Worm (Caenorhabditis elegans) whole organism, L4/young adult: Measurements from ENCODE around the gene dhs-20.

Experiments
- dao-5 ChIP-seq: sonication (generic microtip); optimal IDR thresholded peaks from 2 replicates; lab custom pipeline; 2016; ENCODE audit warnings: missing genotype, missing genetic modification characterization, moderate library complexity, missing compliant biosample characterization
- him-1 ChIP-seq: sonication (generic microtip); optimal IDR thresholded peaks from 2 replicates; lab custom pipeline; 2016; ENCODE audit warnings: missing genotype, missing genetic modification reagents, missing genetic modification characterization, missing compliant biosample characterization

DNA sequence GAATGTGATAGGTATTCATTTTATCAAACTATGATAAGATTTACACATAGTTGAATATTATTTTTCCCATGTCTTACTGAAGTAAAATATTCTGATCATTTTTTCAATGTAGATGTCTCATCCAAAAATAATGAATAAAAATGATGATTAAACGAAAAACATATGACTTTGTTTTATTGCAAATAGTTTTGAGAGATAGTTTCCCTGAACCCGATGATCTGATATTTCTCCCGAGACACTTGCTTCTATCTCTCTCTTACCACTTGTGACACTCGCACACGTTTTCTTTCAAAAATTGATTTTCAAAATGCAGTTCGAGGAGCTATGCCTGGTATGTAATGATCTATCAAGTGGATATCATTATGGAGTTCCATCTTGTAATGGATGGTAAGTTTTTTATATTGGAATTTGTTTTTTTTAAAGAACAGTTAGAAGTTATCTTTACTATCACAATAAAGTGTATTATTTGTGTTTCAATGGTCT is 34.2 kb downstream of the dhs-20 start, which contains the start of the genes nhr-101 and pms-2:
- TF ChIP-seq him-1 (tag; lab: Kevin White, UChicago) (no peak), dao-5 (no peak)
